Fruit fly (Drosophila melanogaster) whole organism: ENCODE results near the gene CG14370.

Experiments
- CG8478 ChIP-seq: fragments of >200 bp; optimal IDR thresholded peaks from 2 replicates; lab custom pipeline; 2018; ENCODE audit warnings: inconsistent platforms
- Dll ChIP-seq: fragments of >200 bp; optimal IDR thresholded peaks from 2 replicates; lab custom pipeline; 2017
- EcR ChIP-seq, 2 experiments: fragments of >200 bp; optimal IDR thresholded peaks; 2 replicates each; lab custom pipeline; 2017; ENCODE audit warnings: missing biosample characterization in 2 of 2, missing genetic modification characterization in 2 of 2, missing genetic modification reagents in 2 of 2
- pan ChIP-seq: fragments of >200 bp; optimal IDR thresholded peaks from 2 replicates; lab custom pipeline; 2017
- psq ChIP-seq: fragments of >200 bp; optimal IDR thresholded peaks from 2 replicates; lab custom pipeline; 2017
- usp ChIP-seq: fragments of >200 bp; optimal IDR thresholded peaks from 2 replicates; lab custom pipeline; 2017; ENCODE audit warnings: missing biosample characterization, missing genetic modification characterization, mixed read lengths

dm6 chr3R:13547729-13548440 lies 39.9 kb upstream of the CG14370 start:
- TF ChIP-seq CG8478 (no peak), usp (GFP tag; lab: Kevin White, UChicago) (no peak), psq (lab: Kevin White, UChicago) (no peak), EcR (GFP tag; optimal IDR thresholded peaks at IDR 0.05; lab: Kevin White, UChicago) (no peak), Dll (no peak), pan (lab: Kevin White, UChicago) (no peak)
